Worm (Caenorhabditis elegans): ENCODE data around the gene C50D2.2.

C50D2.2 gene

DNA sequence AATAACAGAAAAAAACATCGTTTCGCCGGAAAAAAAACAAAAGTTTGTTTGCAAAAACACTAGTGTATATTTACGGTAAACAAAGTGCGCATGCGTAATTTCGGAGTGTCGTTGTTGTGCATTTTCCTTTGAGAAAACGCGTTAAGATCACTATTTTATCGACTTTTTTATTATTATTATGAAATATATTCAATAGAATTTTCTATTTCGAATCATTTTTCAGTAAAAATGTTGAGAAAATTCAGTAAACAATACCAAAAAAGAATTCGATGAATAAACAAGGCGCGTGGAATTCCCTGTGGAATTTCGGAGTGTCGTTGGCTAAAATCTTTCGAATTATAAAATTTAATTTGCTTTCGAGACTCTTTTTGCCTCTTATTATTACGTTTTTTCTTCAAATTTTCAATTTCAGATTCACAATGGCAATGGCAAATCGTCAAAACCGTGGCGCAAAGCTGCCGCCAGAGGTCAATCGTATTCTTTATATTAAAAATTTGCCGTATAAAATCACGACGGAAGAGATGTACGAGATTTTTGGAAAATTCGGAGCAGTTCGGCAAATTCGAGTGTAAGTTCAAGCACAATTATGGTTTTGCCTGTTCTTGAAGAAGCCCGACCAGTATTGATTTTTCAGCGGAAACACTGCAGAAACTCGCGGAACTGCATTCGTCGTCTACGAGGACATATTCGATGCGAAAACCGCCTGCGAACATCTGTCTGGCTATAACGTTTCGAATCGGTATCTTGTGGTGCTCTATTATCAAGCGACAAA lies 10.8 kb upstream of the C50D2.2 start, which contains the start of the genes luc-7L3 and sftb-6:
Gene luc-7L3, minus strand, starts transcription at position 36 of the 772 bp plus-strand sequence.
Gene sftb-6, plus strand, starts transcription at position 413 of the 772 bp plus-strand sequence.
- no peak for TF ChIP-seq Y116A8C.19 (tag; optimal IDR thresholded peaks at IDR 0.05; ENCODE audit: borderline replicate concordance)
- TF ChIP-seq hpl-2 (GFP tag; optimal IDR thresholded peaks at IDR 0.05) = no peak
- TF ChIP-seq nhr-84 (tag; optimal IDR thresholded peaks at IDR 0.05) = no peak
- peak; percentile 79 for TF ChIP-seq swsn-7 (tag; optimal IDR thresholded peaks at IDR 0.05)
- peak; percentile 61 for TF ChIP-seq dsc-1 (tag; optimal IDR thresholded peaks at IDR 0.05)
- TF ChIP-seq ztf-4 (tag; optimal IDR thresholded peaks at IDR 0.05) = no peak
- TF ChIP-seq nhr-85 (tag) = peak; percentile 86
- TF ChIP-seq mep-1 (tag; optimal IDR thresholded peaks at IDR 0.05) = peak; percentile 55
- TF ChIP-seq egl-13 (tag; optimal IDR thresholded peaks at IDR 0.05) = peak; percentile 55
- peak; percentile 58 to 62 for TF ChIP-seq lin-35 (GFP tag; optimal IDR thresholded peaks at IDR 0.05)
- TF ChIP-seq ceh-90 (tag; optimal IDR thresholded peaks at IDR 0.05) = peak; percentile 44
- no peak for TF ChIP-seq nhr-28 (tag; optimal IDR thresholded peaks at IDR 0.05)
- peak; percentile 55 for TF ChIP-seq zip-4 (GFP tag; optimal IDR thresholded peaks at IDR 0.05)
- no peak for TF ChIP-seq hlh-17 (GFP tag; optimal IDR thresholded peaks at IDR 0.05; ENCODE audit: borderline replicate concordance)
- peak; percentile 38 to 48 for TF ChIP-seq efl-1 (optimal IDR thresholded peaks at IDR 0.05)
- peak; percentile 61 to 87 for TF ChIP-seq efl-1 (GFP tag; optimal IDR thresholded peaks at IDR 0.05 in 1 of 2)
- TF ChIP-seq C16A3.4 (tag; optimal IDR thresholded peaks at IDR 0.05) = peak; percentile 49
- TF ChIP-seq nhr-237 (tag; optimal IDR thresholded peaks at IDR 0.05) = no peak
- no peak for TF ChIP-seq pqm-1 (tag; optimal IDR thresholded peaks at IDR 0.05)
- TF ChIP-seq F16B12.6 (tag; optimal IDR thresholded peaks at IDR 0.05) = peak; percentile 28
- peak; percentile 73 for TF ChIP-seq snu-23 (GFP tag; optimal IDR thresholded peaks at IDR 0.05)
- peak; percentile 74 to 81 for TF ChIP-seq lsy-2 (tag; optimal IDR thresholded peaks at IDR 0.05)
- peak; percentile 53 for TF ChIP-seq unc-86 (tag; optimal IDR thresholded peaks at IDR 0.05)
- no peak for TF ChIP-seq nhr-12 (tag; optimal IDR thresholded peaks at IDR 0.05)
- TF ChIP-seq ceh-8 (GFP tag; optimal IDR thresholded peaks at IDR 0.05) = peak; percentile 38
- no peak for TF ChIP-seq mdl-1 (tag; optimal IDR thresholded peaks at IDR 0.05)
- TF ChIP-seq hlh-4 (tag; optimal IDR thresholded peaks at IDR 0.05) = no peak
- TF ChIP-seq mab-9 (GFP tag; IDR thresholded peaks at IDR 0.05) = peak; percentile 74; the same call in 1 of the 2 replicates
- peak; percentile 75 for TF ChIP-seq tbx-2 (tag; optimal IDR thresholded peaks at IDR 0.05)
- TF ChIP-seq sox-4 (tag; optimal IDR thresholded peaks at IDR 0.05) = peak; percentile 65
- peak; percentile 40 to 68 (median 50) for TF ChIP-seq dpl-1 (GFP tag; optimal IDR thresholded peaks at IDR 0.05)
- no peak for TF ChIP-seq snpc-4 (tag; optimal IDR thresholded peaks at IDR 0.05)
- TF ChIP-seq ceh-82 (tag; optimal IDR thresholded peaks at IDR 0.05) = peak in 2 of 3 experiments; percentile 25 to 33
- TF ChIP-seq lin-15B (tag; optimal IDR thresholded peaks at IDR 0.05) = peak; percentile 28
- peak; percentile 50 for TF ChIP-seq sup-37 (GFP tag; optimal IDR thresholded peaks at IDR 0.05)
- TF ChIP-seq skn-1 (tag; optimal IDR thresholded peaks at IDR 0.05) = peak; percentile 50
- TF ChIP-seq sptf-1 (tag; optimal IDR thresholded peaks at IDR 0.05) = no peak
- no peak for TF ChIP-seq nhr-76 (tag; optimal IDR thresholded peaks at IDR 0.05)
- TF ChIP-seq unc-130 (tag; optimal IDR thresholded peaks at IDR 0.05) = no peak
- peak; percentile 54 for TF ChIP-seq C04F5.9 (tag; optimal IDR thresholded peaks at IDR 0.05)
- TF ChIP-seq aly-2 (tag; optimal IDR thresholded peaks at IDR 0.05) = no peak
- no peak for TF ChIP-seq fkh-4 (tag; optimal IDR thresholded peaks at IDR 0.05; ENCODE audit: borderline replicate concordance)
- no peak for TF ChIP-seq ceh-63 (GFP tag; optimal IDR thresholded peaks at IDR 0.05)
- TF ChIP-seq ces-1 (GFP tag; optimal IDR thresholded peaks at IDR 0.05) = no peak
- peak; percentile 75 for TF ChIP-seq nhr-19 (GFP tag; conservative IDR thresholded peaks at IDR 0.05)
- no peak for TF ChIP-seq lir-3 (tag; optimal IDR thresholded peaks at IDR 0.05; ENCODE audit: poor library complexity)
- TF ChIP-seq pag-3 (tag; optimal IDR thresholded peaks at IDR 0.05; ENCODE audit: borderline replicate concordance, insufficient read depth) = no peak
- no peak for TF ChIP-seq fos-1 (tag; optimal IDR thresholded peaks at IDR 0.05)
- TF ChIP-seq fkh-10 (GFP tag; optimal IDR thresholded peaks at IDR 0.05) = no peak
- TF ChIP-seq mef-2 (tag; optimal IDR thresholded peaks at IDR 0.05) = no peak
- peak; percentile 74 for TF ChIP-seq xbp-1 (tag; optimal IDR thresholded peaks at IDR 0.05)
- TF ChIP-seq fkh-8 (tag; optimal IDR thresholded peaks at IDR 0.05) = peak; percentile 76

Data from whole organism, L1 larva.